Fruit fly (Drosophila melanogaster) whole organism: ENCODE data around the gene mRpS24.

Experiments used
- CG8478 ChIP-seq: fragments of >200 bp; optimal IDR thresholded peaks from 2 replicates; lab custom pipeline; 2018; ENCODE audit warnings: inconsistent platforms
- Dll ChIP-seq: fragments of >200 bp; optimal IDR thresholded peaks from 2 replicates; lab custom pipeline; 2017
- EcR ChIP-seq, 2 experiments: fragments of >200 bp; optimal IDR thresholded peaks; 2 replicates each; lab custom pipeline; 2017; ENCODE audit warnings: missing biosample characterization in 2 of 2, missing genetic modification characterization in 2 of 2, missing genetic modification reagents in 2 of 2
- psq ChIP-seq: fragments of >200 bp; optimal IDR thresholded peaks from 2 replicates; lab custom pipeline; 2017
- usp ChIP-seq: fragments of >200 bp; optimal IDR thresholded peaks from 2 replicates; lab custom pipeline; 2017; ENCODE audit warnings: missing biosample characterization, missing genetic modification characterization, mixed read lengths

- no peak for TF ChIP-seq psq (lab: Kevin White, UChicago)
- TF ChIP-seq usp: no peak
- no peak for TF ChIP-seq CG8478 (lab: Kevin White, UChicago)
- no peak for TF ChIP-seq Dll (lab: Kevin White, UChicago)
- no peak for TF ChIP-seq EcR (GFP tag; optimal IDR thresholded peaks at IDR 0.05; lab: Kevin White, UChicago)
Measured at dm6 chr3R:24186188-24186587, 22.8 kb upstream of the mRpS24 start, which contains the start of gene mora.
